Worm (Caenorhabditis elegans): ENCODE results near the gene T10C6.10.

T10C6.10 gene

DNA sequence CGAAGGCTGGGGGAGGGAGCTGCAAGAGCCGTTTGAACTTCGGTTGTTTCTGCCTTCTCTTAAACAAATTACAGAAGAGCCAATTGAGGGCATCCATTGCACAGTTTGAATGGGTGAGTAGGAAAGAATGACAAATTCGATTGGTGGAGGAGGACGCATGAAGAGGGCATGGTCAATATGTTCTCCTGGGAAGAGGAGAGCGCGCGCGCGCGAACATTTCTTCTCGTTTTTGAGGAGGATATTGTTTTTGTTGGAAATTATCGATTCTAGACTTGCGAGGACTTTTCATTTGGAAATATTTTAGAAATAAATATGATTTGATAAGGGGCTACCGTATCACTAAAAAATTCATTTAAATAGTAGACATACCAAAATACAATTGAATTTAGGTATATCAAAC is 4.6 kb upstream of the T10C6.10 start, which contains the start of gene T10C6.7:
T10C6.7 (minus strand) TSS at position 143 of the 400 bp plus-strand sequence.
- TF ChIP-seq sdc-2 (tag; optimal IDR thresholded peaks at IDR 0.05) (no peak), zip-5 (tag; optimal IDR thresholded peaks at IDR 0.05) (no peak), fax-1 (tag; optimal IDR thresholded peaks at IDR 0.05) (no peak), ceh-6 (GFP tag; optimal IDR thresholded peaks at IDR 0.05) (no peak), hlh-30 (tag; optimal IDR thresholded peaks at IDR 0.05; ENCODE audit: insufficient read depth) (no peak), elt-2 (tag; optimal IDR thresholded peaks at IDR 0.05) (no peak), pqm-1 (tag; optimal IDR thresholded peaks at IDR 0.05) (no peak), hlh-6 (tag; optimal IDR thresholded peaks at IDR 0.05) (no peak), nhr-11 (tag; optimal IDR thresholded peaks at IDR 0.05) (no peak), pat-9 (tag; optimal IDR thresholded peaks at IDR 0.05) (no peak), pax-1 (tag; optimal IDR thresholded peaks at IDR 0.05) (no peak), fkh-10 (GFP tag; optimal IDR thresholded peaks at IDR 0.05) (no peak), mec-3 (tag; optimal IDR thresholded peaks at IDR 0.05; ENCODE audit: borderline replicate concordance) (no peak), Y22D7AL.16 (tag; optimal IDR thresholded peaks at IDR 0.05) (no peak)

- no peak for TF ChIP-seq ceh-48 (tag; optimal IDR thresholded peaks at IDR 0.05)
- no peak for TF ChIP-seq dmd-4 (tag; optimal IDR thresholded peaks at IDR 0.05; ENCODE audit: borderline replicate concordance)
- TF ChIP-seq ceh-24 (tag; optimal IDR thresholded peaks at IDR 0.05): no peak
- no peak for TF ChIP-seq ztf-16 (tag; optimal IDR thresholded peaks at IDR 0.05)
- no peak for TF ChIP-seq ceh-2 (tag; optimal IDR thresholded peaks at IDR 0.05)
- TF ChIP-seq sox-2 (GFP tag; IDR thresholded peaks at IDR 0.05): no peak
Observed at ce11 chrV:16032761-16033160, 3.5 kb upstream of the T10C6.10 start, which contains the start of gene T10C6.16. T10C6.16 (minus strand) TSS chrV:16033005.

DNA sequence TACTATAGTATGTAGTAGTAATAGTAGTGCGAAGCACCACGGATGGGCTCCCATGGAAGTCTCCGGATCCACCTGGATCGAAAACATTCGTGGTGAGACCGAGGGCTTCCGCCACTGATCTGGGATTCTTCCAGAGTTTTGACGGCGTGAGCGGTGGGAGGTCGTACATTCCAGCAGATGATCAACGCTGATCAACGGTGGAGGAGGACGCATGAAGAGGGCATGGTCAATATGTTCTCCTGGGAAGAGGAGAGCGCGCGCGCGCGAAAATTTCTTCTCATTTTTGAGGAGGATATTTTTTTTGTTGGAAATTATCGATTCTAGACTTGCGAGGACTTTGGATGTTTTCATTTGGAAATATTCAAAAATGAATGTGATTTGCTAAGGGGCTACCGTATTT is 2.7 kb upstream of the T10C6.10 start:
- TF ChIP-seq ceh-6 (GFP tag; optimal IDR thresholded peaks at IDR 0.05) (no peak), K09A11.1 (tag; optimal IDR thresholded peaks at IDR 0.05; ENCODE audit: insufficient read depth) (no peak), zip-5 (tag; optimal IDR thresholded peaks at IDR 0.05) (no peak), C08G9.2 (tag; optimal IDR thresholded peaks at IDR 0.05) (no peak), tbx-2 (tag; optimal IDR thresholded peaks at IDR 0.05) (no peak), syd-9 (tag; optimal IDR thresholded peaks at IDR 0.05) (no peak)

ce11 chrV:16040140-16040827 is 4.1 kb downstream of the T10C6.10 start, which contains the start of the genes his-4 and his-3:
his-4 (minus strand) TSS chrV:16040515.
his-3 (plus strand) TSS chrV:16040808.
- peak; percentile 66 for TF ChIP-seq ref-2 (tag; optimal IDR thresholded peaks at IDR 0.05)
- TF ChIP-seq elt-2 (tag; optimal IDR thresholded peaks at IDR 0.05): peak; percentile 24
- TF ChIP-seq tbx-2 (tag; optimal IDR thresholded peaks at IDR 0.05): peak; percentile 60
- peak; percentile 37 for TF ChIP-seq dve-1 (tag; optimal IDR thresholded peaks at IDR 0.05)
- TF ChIP-seq tbx-7 (tag; optimal IDR thresholded peaks at IDR 0.05): peak; percentile 11
- TF ChIP-seq ceh-31 (tag; optimal IDR thresholded peaks at IDR 0.05): peak; percentile 63
- TF ChIP-seq ceh-34 (tag; optimal IDR thresholded peaks at IDR 0.05): peak; percentile 38
- TF ChIP-seq nfya-1 (tag; optimal IDR thresholded peaks at IDR 0.05): peak; percentile 36
- TF ChIP-seq ztf-16 (tag; optimal IDR thresholded peaks at IDR 0.05): peak; percentile 17

ce11 chrV:16041412-16041811 is 5.2 kb downstream of the T10C6.10 start:
- TF ChIP-seq elt-2 (tag; optimal IDR thresholded peaks at IDR 0.05): no peak
- no peak for TF ChIP-seq sox-2 (GFP tag; IDR thresholded peaks at IDR 0.05)
- TF ChIP-seq fax-1 (tag; optimal IDR thresholded peaks at IDR 0.05): no peak
- no peak for TF ChIP-seq ama-1 (optimal IDR thresholded peaks at IDR 0.05)
- no peak for TF ChIP-seq dmd-4 (tag; optimal IDR thresholded peaks at IDR 0.05; ENCODE audit: borderline replicate concordance)
- TF ChIP-seq zip-5 (tag; optimal IDR thresholded peaks at IDR 0.05): no peak
- TF ChIP-seq mec-3 (tag; optimal IDR thresholded peaks at IDR 0.05; ENCODE audit: borderline replicate concordance): no peak
- TF ChIP-seq K09A11.1 (tag; optimal IDR thresholded peaks at IDR 0.05; ENCODE audit: insufficient read depth): no peak
- no peak for TF ChIP-seq ceh-48 (tag; optimal IDR thresholded peaks at IDR 0.05)
